Worm (Caenorhabditis elegans) whole organism, L4 larva: ENCODE results near the gene sma-3.
A peak's percentile ranks its signal among the peaks of the same experiment; 100 is the strongest.

ENCODE experiments used
- Y75B8A.6 ChIP-seq: fragments of 200-800 bp; sonication (Bioruptor generic); IDR thresholded peaks from 2 replicates; pipeline ENCODE4 v1.3.6; 2022; ENCODE audit warnings: missing genetic modification reagents, missing genetic modification characterization, missing compliant biosample characterization
- aly-2 ChIP-seq: sonication (generic microtip); optimal IDR thresholded peaks from 2 replicates; lab custom pipeline; 2018; ENCODE audit warnings: missing biosample characterization, missing genetic modification characterization
- ama-1 ChIP-seq: fragments of 150-350 bp; optimal IDR thresholded peaks from 2 replicates; lab custom pipeline; 2014; ENCODE audit warnings: inconsistent platforms, mixed read lengths
- daf-19 ChIP-seq: fragments of 200-800 bp; sonication (Bioruptor generic); conservative IDR thresholded peaks from 2 replicates; pipeline ENCODE4 v1.3.6; 2022; ENCODE audit warnings: missing genetic modification characterization, missing compliant biosample characterization
- daf-8 ChIP-seq: fragments of 200-800 bp; sonication (Bioruptor generic); IDR thresholded peaks from 2 replicates; pipeline ENCODE4 v1.3.6; 2022; ENCODE audit warnings: missing genetic modification characterization, missing compliant biosample characterization
- jun-1 ChIP-seq: fragments of 150-350 bp; optimal IDR thresholded peaks from 2 replicates; lab custom pipeline; 2014; ENCODE audit warnings: missing biosample characterization, missing genetic modification reagents, missing genetic modification characterization
- lin-13 ChIP-seq: fragments of 150-350 bp; optimal IDR thresholded peaks from 2 replicates; lab custom pipeline; 2014; ENCODE audit warnings: missing biosample characterization, missing genetic modification reagents, missing genetic modification characterization
- lsy-2 ChIP-seq, 2 experiments: fragments of 150-350 bp in 1 of 2; sonication (generic microtip) in 1 of 2; optimal IDR thresholded peaks; 2 replicates each; lab custom pipeline; 2014 to 2017; ENCODE audit warnings: missing biosample characterization in 2 of 2, missing genetic modification characterization in 2 of 2
- nhr-25 ChIP-seq: sonication (generic microtip); optimal IDR thresholded peaks from 2 replicates; lab custom pipeline; 2017; ENCODE audit warnings: missing genetic modification characterization, mild to moderate bottlenecking, missing compliant biosample characterization, antibody characterized with exemption, moderate library complexity, borderline replicate concordance; ENCODE audit not compliant: insufficient read depth
- pha-4 ChIP-seq, 2 experiments: fragments of 150-350 bp in 1 of 2; fragments of 200-800 bp in 1 of 2; sonication (Bioruptor generic) in 1 of 2; IDR thresholded peaks in 1 of 2; optimal IDR thresholded peaks in 1 of 2; 2 replicates each; pipeline versions ENCODE4 v1.3.6 to Lab custom; 2014 to 2022; ENCODE audit warnings: missing genetic modification characterization in 2 of 2, missing genetic modification reagents in 2 of 2, missing biosample characterization in 1 of 2, missing compliant biosample characterization in 1 of 2
- snpc-4 ChIP-seq: fragments of 150-350 bp; optimal IDR thresholded peaks from 2 replicates; lab custom pipeline; 2014; ENCODE audit warnings: missing biosample characterization, missing genetic modification characterization
- unc-62 ChIP-seq, 3 experiments: fragments of 150-350 bp in 1 of 3; sonication (generic microtip); optimal IDR thresholded peaks in 2 of 3; peaks in 1 of 3; 1 replicate in 1 of 3; 2 replicates in 2 of 3; lab custom pipeline; 2014 to 2017; ENCODE audit warnings: missing biosample characterization in 3 of 3, missing genetic modification characterization in 3 of 3, missing genetic modification reagents in 3 of 3, missing genotype in 1 of 3

- TF ChIP-seq snpc-4 (tag; lab: Kevin White, UChicago) (no peak), daf-8 (no peak), nhr-25 (tag; lab: Kevin White, UChicago) (no peak), jun-1 (tag; lab: Kevin White, UChicago) (no peak), aly-2 (tag; lab: Kevin White, UChicago) (peak; percentile 24), Y75B8A.6 (GFP tag; lab: Robert Waterston, UW) (no peak), lsy-2 (tag; optimal IDR thresholded peaks at IDR 0.05; lab: Kevin White, UChicago) (peak; percentile 43 to 84), daf-19 (GFP tag; lab: Robert Waterston, UW) (no peak), ama-1 (lab: Kevin White, UChicago) (peak; percentile 27), lin-13 (peak; percentile 37), pha-4 (GFP tag; IDR thresholded peaks at IDR 0.05; lab: Robert Waterston, UW) (no peak), pha-4 (tag; optimal IDR thresholded peaks at IDR 0.05; lab: Kevin White, UChicago) (no peak), unc-62 (GFP tag; optimal IDR thresholded peaks at IDR 0.05 in 1 of 2; lab: Kevin White, UChicago) (peak in 1 of 2 experiments; percentile 99), unc-62 (tag; optimal IDR thresholded peaks at IDR 0.05; lab: Kevin White, UChicago) (no peak)
These were observed 31.4 kb upstream of the sma-3 start for ce11 chrIII:6895166-6895565.
